Worm (Caenorhabditis elegans): ENCODE data around the gene his-3.

ce11 chrV:16090685-16091084 is 50.1 kb downstream of the his-3 start, which contains the start of gene F22B8.3:
- TF ChIP-seq rnt-1 (tag; optimal IDR thresholded peaks at IDR 0.05), result no peak
- no peak for TF ChIP-seq K02D7.2 (tag; optimal IDR thresholded peaks at IDR 0.05)
- TF ChIP-seq lim-6 (tag; optimal IDR thresholded peaks at IDR 0.05), result no peak
- TF ChIP-seq hlh-13 (GFP tag; optimal IDR thresholded peaks at IDR 0.05), result no peak
- no peak for TF ChIP-seq pax-1 (tag; optimal IDR thresholded peaks at IDR 0.05)
- no peak for TF ChIP-seq madf-2 (tag; optimal IDR thresholded peaks at IDR 0.05)
- TF ChIP-seq ref-2 (tag; optimal IDR thresholded peaks at IDR 0.05), result no peak
- TF ChIP-seq hlh-6 (tag; optimal IDR thresholded peaks at IDR 0.05), result no peak

Measured in whole organism, late embryonic.